Worm (Caenorhabditis elegans) whole organism, early embryonic: Measurements from ENCODE around the gene bre-2.

ENCODE experiments used
- aly-1 ChIP-seq: sonication (generic microtip); optimal IDR thresholded peaks from 2 replicates; lab custom pipeline; 2016; ENCODE audit warnings: missing genetic modification characterization, missing compliant biosample characterization
- ceh-13 ChIP-seq: fragments of 200-800 bp; sonication (Bioruptor generic); optimal IDR thresholded peaks from 2 replicates; lab custom pipeline; 2018; ENCODE audit warnings: mild to moderate bottlenecking, missing genetic modification characterization, missing compliant biosample characterization
- ceh-36 ChIP-seq: sonication (generic microtip); optimal IDR thresholded peaks from 2 replicates; lab custom pipeline; 2016; ENCODE audit warnings: missing genetic modification characterization, inconsistent platforms, missing compliant biosample characterization

DNA sequence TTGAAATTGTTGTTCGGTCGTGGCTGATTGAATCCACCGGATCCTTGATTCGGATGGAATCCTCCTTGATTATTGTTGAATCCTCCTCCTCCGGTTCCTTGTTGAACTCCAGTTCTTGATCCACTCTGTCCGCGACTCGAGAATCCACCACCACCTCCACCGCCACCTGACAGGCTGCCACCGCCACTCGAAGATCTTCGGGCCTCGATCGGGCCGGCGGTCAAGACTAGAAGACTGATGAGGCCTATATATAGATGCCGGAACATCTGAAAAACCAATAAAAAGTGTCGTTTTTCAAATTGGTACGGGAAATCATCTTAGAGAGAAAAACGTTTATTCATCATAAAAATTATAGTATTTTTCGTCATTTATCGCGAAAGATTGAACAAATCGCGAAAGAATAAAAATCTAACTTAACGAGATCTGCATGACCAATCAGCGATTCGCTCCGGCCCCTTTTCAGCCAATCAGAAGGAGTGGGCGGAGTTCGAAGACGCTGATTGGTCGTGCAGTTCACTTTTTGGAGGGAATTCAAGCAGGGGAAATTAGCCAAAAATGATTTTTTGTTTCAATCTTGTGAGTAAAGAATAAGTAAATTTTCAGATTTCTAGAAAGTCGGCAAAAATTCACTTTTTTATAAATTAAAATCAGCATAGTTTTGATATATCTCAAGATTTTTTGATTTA lies 40.1 kb downstream of the bre-2 start, which contains the start of gene pqn-83:
- no peak for TF ChIP-seq ceh-13 (GFP tag; lab: Kevin White, UChicago)
- no peak for TF ChIP-seq ceh-36 (tag; lab: Kevin White, UChicago)
- TF ChIP-seq aly-1 (tag; lab: Kevin White, UChicago) = no peak
